Fruit fly (Drosophila melanogaster) S2 (cell line): ENCODE results near the gene CG46512.
"Not testable (repeated sequence)": the region's sequence is repeated elsewhere in the genome, so short reads cannot be mapped to it uniquely, and the experiment has no call there.

Source experiments
- CG8478 ChIP-seq: fragments of >200 bp; optimal IDR thresholded peaks from 2 replicates; lab custom pipeline; 2018
- CTCF ChIP-seq, 2 experiments: fragments of >200 bp; optimal IDR thresholded peaks; 2 replicates each; lab custom pipeline; 2018

- not testable (repeated sequence) for TF ChIP-seq CTCF (optimal IDR thresholded peaks at IDR 0.05; lab: Kevin White, UChicago); CG8478 (lab: Kevin White, UChicago)
These were observed 14.7 kb downstream of the CG46512 start, which contains the start of gene CG46515 for dm6 chrX:22201883-22202282.
